Worm (Caenorhabditis elegans): ENCODE data around the gene C56E6.2.

ce11 chrII:6476655-6477054, 48.1 kb upstream of the C56E6.2 start, which contains the start of gene T28D9.4:
- TF ChIP-seq nhr-2 (tag; optimal IDR thresholded peaks at IDR 0.05) (no peak), ztf-11 (tag; optimal IDR thresholded peaks at IDR 0.05) (no peak), nhr-28 (tag; optimal IDR thresholded peaks at IDR 0.05) (no peak), unc-39 (tag; optimal IDR thresholded peaks at IDR 0.05) (no peak), hlh-1 (tag; optimal IDR thresholded peaks at IDR 0.05) (no peak), unc-62 (GFP tag; optimal IDR thresholded peaks at IDR 0.05) (no peak)

Measured in whole organism, mixed stage, embryonic.